Fruit fly (Drosophila melanogaster) whole organism, embryonic: Measurements from ENCODE around the gene CG7579.

Experiments used
- CG10267 ChIP-seq: fragments of 200-800 bp; sonication (Bioruptor generic); optimal IDR thresholded peaks from 2 replicates; lab custom pipeline; 2018; ENCODE audit warnings: missing biosample characterization, mild to moderate bottlenecking, missing genetic modification characterization, moderate library complexity
- CG10959 ChIP-seq: fragments of 200-800 bp; sonication (Bioruptor generic); IDR thresholded peaks from 2 replicates; pipeline ENCODE4 v1.3.6; 2022; ENCODE audit warnings: missing biosample characterization, missing genetic modification characterization
- CG11247 ChIP-seq: fragments of 200-800 bp; sonication (Bioruptor generic); IDR thresholded peaks from 2 replicates; pipeline ENCODE4 v1.3.6; 2022; ENCODE audit warnings: missing biosample characterization, missing genetic modification characterization
- CG11696 ChIP-seq: fragments of 200-800 bp; sonication (Bioruptor generic); IDR thresholded peaks from 2 replicates; pipeline ENCODE4 v1.3.6; 2022; ENCODE audit warnings: missing biosample characterization, missing genetic modification characterization
- CG14860 ChIP-seq: fragments of 200-800 bp; sonication (Bioruptor generic); IDR thresholded peaks from 3 replicates; pipeline ENCODE4 v1.3.6; 2022; ENCODE audit warnings: missing biosample characterization, missing genetic modification characterization; ENCODE audit not compliant: partially characterized antibody
- CG14965 ChIP-seq: fragments of 200-800 bp; sonication (Bioruptor generic); optimal IDR thresholded peaks from 2 replicates; lab custom pipeline; 2016; ENCODE audit warnings: missing biosample characterization, missing genetic modification characterization, borderline replicate concordance
- CG1529 ChIP-seq: fragments of 200-800 bp; sonication (Bioruptor generic); optimal IDR thresholded peaks from 3 replicates; lab custom pipeline; 2018; ENCODE audit warnings: missing biosample characterization, missing genetic modification characterization
- CG1603 ChIP-seq: fragments of 200-800 bp; sonication (Bioruptor generic); optimal IDR thresholded peaks from 2 replicates; lab custom pipeline; 2019; ENCODE audit warnings: missing biosample characterization, mild to moderate bottlenecking, missing genetic modification characterization, moderate library complexity
- CG3065 ChIP-seq: fragments of 200-800 bp; sonication (Bioruptor generic); optimal IDR thresholded peaks from 2 replicates; lab custom pipeline; 2016; ENCODE audit warnings: missing biosample characterization, missing genetic modification characterization
- CG4730 ChIP-seq: fragments of 200-800 bp; sonication (Bioruptor generic); IDR thresholded peaks from 2 replicates; pipeline ENCODE4 v1.3.6; 2022; ENCODE audit warnings: missing biosample characterization, missing genetic modification characterization
- CG4820 ChIP-seq: fragments of 200-800 bp; sonication (Bioruptor generic); optimal IDR thresholded peaks from 3 replicates; lab custom pipeline; 2016; ENCODE audit warnings: missing biosample characterization, missing genetic modification characterization
- CG7786 ChIP-seq: fragments of 200-800 bp; sonication (Bioruptor generic); optimal IDR thresholded peaks from 2 replicates; lab custom pipeline; 2016; ENCODE audit warnings: missing biosample characterization, missing genetic modification characterization
- CG8944 ChIP-seq: fragments of 200-800 bp; sonication (Bioruptor generic); optimal IDR thresholded peaks from 3 replicates; lab custom pipeline; 2016; ENCODE audit warnings: missing biosample characterization, missing genetic modification characterization
- CG9932 ChIP-seq: fragments of 200-800 bp; sonication (Bioruptor generic); IDR thresholded peaks from 2 replicates; pipeline ENCODE4 v1.3.6; 2022; ENCODE audit warnings: missing biosample characterization, missing genetic modification characterization
- CHES-1-like ChIP-seq: fragments of 200-800 bp; sonication (Bioruptor generic); optimal IDR thresholded peaks from 2 replicates; lab custom pipeline; 2016; ENCODE audit warnings: missing biosample characterization, missing genetic modification characterization
- D19B ChIP-seq: fragments of 200-800 bp; sonication (Bioruptor generic); optimal IDR thresholded peaks from 2 replicates; lab custom pipeline; 2017; ENCODE audit warnings: missing biosample characterization, mild to moderate bottlenecking, missing genetic modification characterization
- HLHmδ ChIP-seq: fragments of 200-800 bp; sonication (Bioruptor generic); optimal IDR thresholded peaks from 2 replicates; lab custom pipeline; 2018; ENCODE audit warnings: missing biosample characterization, mild to moderate bottlenecking, missing genetic modification characterization, moderate library complexity
- Hey ChIP-seq: fragments of 200-800 bp; sonication (Bioruptor generic); optimal IDR thresholded peaks from 3 replicates; lab custom pipeline; 2018; ENCODE audit warnings: missing biosample characterization, mild to moderate bottlenecking, missing genetic modification characterization
- Hr3 ChIP-seq: fragments of 200-800 bp; sonication (Bioruptor generic); optimal IDR thresholded peaks from 3 replicates; lab custom pipeline; 2016; ENCODE audit warnings: missing biosample characterization, missing genetic modification characterization
- Hr51 ChIP-seq, 2 experiments: fragments of 200-800 bp; sonication (Bioruptor generic); optimal IDR thresholded peaks; 2 replicates in 1 of 2; 3 replicates in 1 of 2; lab custom pipeline; 2016 to 2018; ENCODE audit warnings: missing biosample characterization in 2 of 2, missing genetic modification characterization in 2 of 2, mild to moderate bottlenecking in 1 of 2, moderate library complexity in 1 of 2
- Max ChIP-seq: fragments of 200-800 bp; sonication (Bioruptor generic); optimal IDR thresholded peaks from 2 replicates; lab custom pipeline; 2016; ENCODE audit warnings: missing biosample characterization, mild to moderate bottlenecking, missing genetic modification characterization
- Myb ChIP-seq: fragments of 200-800 bp; sonication (Bioruptor generic); optimal IDR thresholded peaks from 2 replicates; lab custom pipeline; 2016; ENCODE audit warnings: missing biosample characterization, missing genetic modification characterization
- NfI ChIP-seq: fragments of 200-800 bp; sonication (Bioruptor generic); optimal IDR thresholded peaks from 3 replicates; lab custom pipeline; 2018; ENCODE audit warnings: missing biosample characterization, mild to moderate bottlenecking, missing genetic modification characterization, moderate library complexity
- Sox100B ChIP-seq: fragments of 200-800 bp; sonication (Bioruptor generic); optimal IDR thresholded peaks from 3 replicates; lab custom pipeline; 2018; ENCODE audit warnings: missing biosample characterization, mild to moderate bottlenecking, missing genetic modification characterization
- Stat92E ChIP-seq, 3 experiments: fragments of >200 bp in 2 of 3; fragments of 200-800 bp in 1 of 3; sonication (Bioruptor generic) in 1 of 3; optimal IDR thresholded peaks; 2 replicates each; lab custom pipeline; 2017 to 2019; ENCODE audit warnings: missing biosample characterization in 3 of 3, missing genetic modification characterization in 3 of 3, mild to moderate bottlenecking in 1 of 3, moderate library complexity in 1 of 3
- Tbp ChIP-seq: fragments of >200 bp; optimal IDR thresholded peaks from 2 replicates; lab custom pipeline; 2018; ENCODE audit warnings: missing biosample characterization, missing genetic modification characterization
- YL-1 ChIP-seq: fragments of 200-800 bp; sonication (Bioruptor generic); optimal IDR thresholded peaks from 3 replicates; lab custom pipeline; 2017; ENCODE audit warnings: missing biosample characterization, mild to moderate bottlenecking, missing genetic modification characterization
- ara ChIP-seq: fragments of 200-800 bp; sonication (Bioruptor generic); IDR thresholded peaks from 2 replicates; pipeline ENCODE4 v1.3.6; 2022; ENCODE audit warnings: missing biosample characterization, missing genetic modification characterization
- ato ChIP-seq: fragments of 200-800 bp; sonication (Bioruptor generic); IDR thresholded peaks from 2 replicates; pipeline ENCODE4 v1.3.6; 2022; ENCODE audit warnings: missing biosample characterization, missing genetic modification characterization; ENCODE audit not compliant: partially characterized antibody
- az2 ChIP-seq: fragments of 200-800 bp; sonication (Bioruptor generic); optimal IDR thresholded peaks from 3 replicates; lab custom pipeline; 2016; ENCODE audit warnings: missing biosample characterization, missing genetic modification characterization
- cad ChIP-seq: fragments of >200 bp; optimal IDR thresholded peaks from 2 replicates; lab custom pipeline; 2017; ENCODE audit warnings: missing biosample characterization, missing genetic modification characterization
- chinmo ChIP-seq: fragments of 200-800 bp; sonication (Bioruptor generic); IDR thresholded peaks from 4 replicates; pipeline ENCODE4 v1.3.6; 2022; ENCODE audit warnings: missing biosample characterization, missing genetic modification characterization; ENCODE audit not compliant: partially characterized antibody
- crol ChIP-seq: fragments of 200-800 bp; sonication (Bioruptor generic); IDR thresholded peaks from 2 replicates; pipeline ENCODE4 v1.3.6; 2022; ENCODE audit warnings: missing biosample characterization, missing genetic modification characterization
- dmrt99B ChIP-seq: fragments of 200-800 bp; sonication (Bioruptor generic); optimal IDR thresholded peaks from 2 replicates; lab custom pipeline; 2018; ENCODE audit warnings: missing biosample characterization, mild to moderate bottlenecking, missing genetic modification characterization, moderate library complexity
- gce ChIP-seq: fragments of 200-800 bp; sonication (Bioruptor generic); IDR thresholded peaks from 3 replicates; pipeline ENCODE4 v1.3.6; 2022; ENCODE audit warnings: missing biosample characterization, missing genetic modification characterization
- gsb-n ChIP-seq: fragments of 200-800 bp; sonication (Bioruptor generic); optimal IDR thresholded peaks from 3 replicates; lab custom pipeline; 2018; ENCODE audit warnings: missing biosample characterization, mild to moderate bottlenecking, missing genetic modification characterization
- hbn ChIP-seq: fragments of 200-800 bp; sonication (Bioruptor generic); IDR thresholded peaks from 2 replicates; pipeline ENCODE4 v1.3.6; 2022; ENCODE audit warnings: missing biosample characterization, missing genetic modification characterization; ENCODE audit not compliant: partially characterized antibody
- jigr1 ChIP-seq: fragments of 200-800 bp; sonication (Bioruptor generic); IDR thresholded peaks from 3 replicates; pipeline ENCODE4 v1.3.6; 2022; ENCODE audit warnings: missing biosample characterization, missing genetic modification characterization
- ken ChIP-seq: fragments of 200-800 bp; sonication (Bioruptor generic); IDR thresholded peaks from 3 replicates; pipeline ENCODE4 v1.3.6; 2022; ENCODE audit warnings: missing biosample characterization, missing genetic modification characterization
- luna ChIP-seq: fragments of 200-800 bp; sonication (Bioruptor generic); optimal IDR thresholded peaks from 2 replicates; lab custom pipeline; 2016; ENCODE audit warnings: missing biosample characterization, missing genetic modification characterization
- mirr ChIP-seq: fragments of 200-800 bp; sonication (Bioruptor generic); optimal IDR thresholded peaks from 3 replicates; lab custom pipeline; 2018; ENCODE audit warnings: missing biosample characterization, mild to moderate bottlenecking, missing genetic modification characterization
- oc ChIP-seq: fragments of 200-800 bp; sonication (Bioruptor generic); optimal IDR thresholded peaks from 2 replicates; lab custom pipeline; 2018; ENCODE audit warnings: missing biosample characterization, mild to moderate bottlenecking, missing genetic modification characterization, moderate library complexity
- odd ChIP-seq: fragments of 200-800 bp; sonication (Bioruptor generic); optimal IDR thresholded peaks from 2 replicates; lab custom pipeline; 2017; ENCODE audit warnings: missing biosample characterization, mild to moderate bottlenecking, missing genetic modification characterization
- pros ChIP-seq: fragments of 200-800 bp; sonication (Bioruptor generic); optimal IDR thresholded peaks from 3 replicates; lab custom pipeline; 2019; ENCODE audit warnings: missing biosample characterization, mild to moderate bottlenecking, missing genetic modification characterization, moderate library complexity
- repo ChIP-seq: fragments of 200-800 bp; sonication (Bioruptor generic); optimal IDR thresholded peaks from 2 replicates; lab custom pipeline; 2016; ENCODE audit warnings: missing biosample characterization, missing genetic modification characterization
- sd ChIP-seq: fragments of 200-800 bp; sonication (Bioruptor generic); optimal IDR thresholded peaks from 3 replicates; lab custom pipeline; 2018; ENCODE audit warnings: missing biosample characterization, mild to moderate bottlenecking, missing genetic modification characterization, moderate library complexity
- sna ChIP-seq: fragments of 200-800 bp; sonication (Bioruptor generic); IDR thresholded peaks from 2 replicates; pipeline ENCODE4 v1.3.6; 2022; ENCODE audit warnings: missing biosample characterization, missing genetic modification characterization; ENCODE audit not compliant: partially characterized antibody
- stc ChIP-seq: fragments of 200-800 bp; sonication (Bioruptor generic); IDR thresholded peaks from 2 replicates; pipeline ENCODE4 v1.3.6; 2022; ENCODE audit warnings: missing biosample characterization, missing genetic modification characterization
- trh ChIP-seq: fragments of 200-800 bp; sonication (Bioruptor generic); optimal IDR thresholded peaks from 2 replicates; lab custom pipeline; 2016; ENCODE audit warnings: missing biosample characterization, missing genetic modification characterization

CG7579 gene

DNA sequence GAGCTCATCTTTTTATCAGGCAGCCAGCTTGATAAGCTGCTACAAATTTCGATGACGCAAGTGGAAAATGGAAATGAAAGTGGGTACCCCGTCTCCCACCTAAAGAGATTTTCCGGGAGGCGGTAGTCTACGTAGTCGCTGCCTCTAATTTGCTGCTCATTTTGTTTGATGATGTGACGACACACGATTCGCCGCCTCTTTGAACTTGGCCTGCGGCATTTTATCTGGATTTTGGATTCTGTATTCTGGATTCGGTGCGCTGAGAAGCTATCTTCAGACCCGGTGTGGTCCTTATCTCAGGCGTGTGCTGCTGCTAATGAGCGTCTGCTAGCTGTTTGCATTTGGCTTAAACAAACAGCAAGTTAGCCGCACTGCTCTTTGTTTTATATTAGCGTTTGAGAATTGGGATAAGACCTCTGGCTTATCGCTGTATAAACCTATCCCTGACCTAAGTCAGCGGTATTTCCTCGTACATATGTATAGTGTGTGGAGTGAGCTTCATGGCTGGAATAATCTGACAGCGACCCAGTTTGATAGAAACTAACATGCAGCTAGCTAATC, 30.8 kb upstream of the CG7579 start (continued):
- TF ChIP-seq gce (GFP tag; lab: Robert Waterston, UW) (no peak), YL-1 (GFP tag; lab: Kevin White, UChicago) (peak; percentile 23), CG1529 (GFP tag; lab: Kevin White, UChicago) (peak; percentile 51), dmrt99B (peak; percentile 20), CG14860 (GFP tag; lab: Robert Waterston, UW) (no peak), D19B (no peak), NfI (GFP tag; lab: Kevin White, UChicago) (peak; percentile 23), Max (GFP tag; lab: Kevin White, UChicago) (peak; percentile 34), Myb (peak; percentile 21), odd (GFP tag; lab: Kevin White, UChicago) (peak; percentile 41), hbn (GFP tag; lab: Robert Waterston, UW) (no peak), trh (GFP tag; lab: Kevin White, UChicago) (peak; percentile 59), crol (GFP tag; lab: Robert Waterston, UW) (no peak), Stat92E (GFP tag; optimal IDR thresholded peaks at IDR 0.05; lab: Kevin White, UChicago) (no peak), oc (tag; lab: Kevin White, UChicago) (peak; percentile 50), CG7786 (GFP tag; lab: Kevin White, UChicago) (peak; percentile 7), CHES-1-like (GFP tag; lab: Kevin White, UChicago) (peak; percentile 70), gsb-n (peak; percentile 43), CG1603 (peak; percentile 67), CG10267 (tag; lab: Kevin White, UChicago) (no peak), sna (GFP tag; lab: Robert Waterston, UW) (no peak), az2 (peak; percentile 17), CG4730 (GFP tag; lab: Robert Waterston, UW) (0 out of 2 replicates have a peak, but pooled peaks have one; percentile 21), CG3065 (GFP tag; lab: Kevin White, UChicago) (peak; percentile 32), CG11247 (peak; percentile 51), mirr (GFP tag; lab: Kevin White, UChicago) (peak; percentile 16), ara (peak; percentile 76), luna (GFP tag; lab: Kevin White, UChicago) (no peak), CG4820 (peak; percentile 35), jigr1 (GFP tag; lab: Robert Waterston, UW) (no peak), repo (GFP tag; lab: Kevin White, UChicago) (peak; percentile 43), ato (GFP tag; lab: Robert Waterston, UW) (no peak), Tbp (GFP tag; lab: Kevin White, UChicago) (no peak), ken (GFP tag; lab: Robert Waterston, UW) (0 out of 3 replicates have a peak, but pooled peaks have one; percentile 36), CG9932 (GFP tag; lab: Robert Waterston, UW) (no peak), Sox100B (GFP tag; lab: Kevin White, UChicago) (peak; percentile 42), sd (tag; lab: Kevin White, UChicago) (peak; percentile 44), HLHmδ (GFP tag; lab: Kevin White, UChicago) (peak; percentile 2), pros (GFP tag; lab: Kevin White, UChicago) (no peak), Hey (peak; percentile 62), Hr51 (GFP tag; optimal IDR thresholded peaks at IDR 0.05; lab: Kevin White, UChicago) (peak in 1 of 2 experiments; percentile 39), CG14965 (GFP tag; lab: Kevin White, UChicago) (peak; percentile 48), Hr3 (GFP tag; lab: Kevin White, UChicago) (peak; percentile 15), stc (peak; percentile 59; the same call in 1 of the 2 replicates), CG8944 (GFP tag; lab: Kevin White, UChicago) (peak; percentile 43), CG11696 (no peak), CG10959 (GFP tag; lab: Robert Waterston, UW) (0 out of 2 replicates have a peak, but pooled peaks have one; percentile 32), chinmo (GFP tag; lab: Robert Waterston, UW) (no peak), cad (no peak)
